Worm (Caenorhabditis elegans) whole organism, early embryonic: ENCODE results near the gene ark-1.

Experiments used
- B0310.2 ChIP-seq: sonication (generic microtip); optimal IDR thresholded peaks from 2 replicates; lab custom pipeline; 2016; ENCODE audit warnings: mild to moderate bottlenecking, missing genetic modification characterization, missing compliant biosample characterization
- F13C5.2 ChIP-seq: sonication (generic microtip); optimal IDR thresholded peaks from 2 replicates; lab custom pipeline; 2017; ENCODE audit warnings: mild to moderate bottlenecking, missing genetic modification characterization, inconsistent platforms, missing compliant biosample characterization
- aly-1 ChIP-seq: sonication (generic microtip); optimal IDR thresholded peaks from 2 replicates; lab custom pipeline; 2016; ENCODE audit warnings: missing genetic modification characterization, missing compliant biosample characterization
- ama-1 ChIP-seq: fragments of 150-350 bp; optimal IDR thresholded peaks from 2 replicates; lab custom pipeline; 2014
- ceh-13 ChIP-seq: fragments of 200-800 bp; sonication (Bioruptor generic); optimal IDR thresholded peaks from 2 replicates; lab custom pipeline; 2018; ENCODE audit warnings: mild to moderate bottlenecking, missing genetic modification characterization, missing compliant biosample characterization
- ets-7 ChIP-seq: sonication (generic microtip); optimal IDR thresholded peaks from 2 replicates; lab custom pipeline; 2016; ENCODE audit warnings: missing genotype, missing genetic modification characterization, missing compliant biosample characterization
- flt-1 ChIP-seq: fragments of 200-800 bp; sonication (Bioruptor generic); IDR thresholded peaks from 2 replicates; pipeline ENCODE4 v1.3.6; 2022; ENCODE audit warnings: missing genetic modification characterization, missing compliant biosample characterization
- hmbx-1 ChIP-seq: sonication (generic microtip); optimal IDR thresholded peaks from 2 replicates; lab custom pipeline; 2016; ENCODE audit warnings: mild to moderate bottlenecking, missing genetic modification characterization, missing compliant biosample characterization
- hmg-4 ChIP-seq: fragments of 200-800 bp; sonication (Bioruptor generic); optimal IDR thresholded peaks from 2 replicates; lab custom pipeline; 2018; ENCODE audit warnings: mild to moderate bottlenecking, missing genetic modification characterization, missing compliant biosample characterization
- hnd-1 ChIP-seq: sonication (generic microtip); optimal IDR thresholded peaks from 2 replicates; lab custom pipeline; 2016; ENCODE audit warnings: missing genetic modification characterization, missing compliant biosample characterization
- pes-1 ChIP-seq: fragments of 200-800 bp; sonication (Bioruptor generic); IDR thresholded peaks from 2 replicates; pipeline ENCODE4 v1.3.6; 2022; ENCODE audit warnings: missing genetic modification reagents, missing genetic modification characterization, missing compliant biosample characterization
- scrt-1 ChIP-seq: fragments of 200-800 bp; sonication (Bioruptor generic); IDR thresholded peaks from 2 replicates; pipeline ENCODE4 v1.3.6; 2022; ENCODE audit warnings: missing genetic modification characterization, missing compliant biosample characterization
- sea-1 ChIP-seq: fragments of 200-800 bp; sonication (Bioruptor generic); conservative IDR thresholded peaks from 2 replicates; pipeline ENCODE4 v1.3.6; 2022; ENCODE audit warnings: missing genetic modification characterization, missing compliant biosample characterization
- tbx-37 ChIP-seq: fragments of 200-800 bp; sonication (Bioruptor generic); conservative IDR thresholded peaks from 2 replicates; pipeline ENCODE4 v1.3.6; 2022; ENCODE audit warnings: missing genetic modification reagents, missing genetic modification characterization, missing compliant biosample characterization

ce11 chrIV:12618877-12619276 lies 11.9 kb downstream of the ark-1 start:
- TF ChIP-seq ceh-13 (no peak), ama-1 (no peak), tbx-37 (GFP tag; lab: Robert Waterston, UW) (no peak), flt-1 (GFP tag; lab: Robert Waterston, UW) (no peak), hmg-4 (GFP tag; lab: Kevin White, UChicago) (no peak), scrt-1 (no peak), hnd-1 (tag; lab: Kevin White, UChicago) (no peak), aly-1 (tag; lab: Kevin White, UChicago) (no peak), ets-7 (tag; lab: Kevin White, UChicago) (no peak), B0310.2 (tag; lab: Kevin White, UChicago) (no peak), sea-1 (no peak), hmbx-1 (no peak), pes-1 (GFP tag; lab: Robert Waterston, UW) (no peak), F13C5.2 (tag; lab: Kevin White, UChicago) (no peak)
